Fruit fly (Drosophila melanogaster): Measurements from ENCODE around the gene myd.
A peak's percentile ranks its signal among the peaks of the same experiment; 100 is the strongest.

Gene myd

dm6 chr3R:19165620-19166055 lies 14.8 kb upstream of the myd start (continued):
- TF ChIP-seq Hr4 (GFP tag; optimal IDR thresholded peaks at IDR 0.05) (no peak), fd85E (GFP tag; optimal IDR thresholded peaks at IDR 0.05) (peak; percentile 20), Lpt (GFP tag; optimal IDR thresholded peaks at IDR 0.05) (peak; percentile 29), CG15336 (GFP tag; IDR thresholded peaks at IDR 0.05) (peak; percentile 61; the same call in 1 of the 2 replicates), Eip75B (GFP tag; optimal IDR thresholded peaks at IDR 0.05) (no peak), CG32006 (GFP tag; optimal IDR thresholded peaks at IDR 0.05) (no peak), esn (GFP tag; optimal IDR thresholded peaks at IDR 0.05) (no peak), pdm3 (GFP tag; optimal IDR thresholded peaks at IDR 0.05) (no peak), CG10669 (GFP tag; optimal IDR thresholded peaks at IDR 0.05) (no peak), Ets96B (tag; optimal IDR thresholded peaks at IDR 0.05) (peak; percentile 25), CG1621 (tag; optimal IDR thresholded peaks at IDR 0.05) (no peak), Eip93F (GFP tag; optimal IDR thresholded peaks at IDR 0.05) (peak; percentile 11)

dm6 chr3R:19166077-19166778 lies 14.2 kb upstream of the myd start:
- TF ChIP-seq CG34406 (GFP tag; optimal IDR thresholded peaks at IDR 0.05): no peak
- TF ChIP-seq CG1621 (tag; optimal IDR thresholded peaks at IDR 0.05): no peak
- TF ChIP-seq fd85E (GFP tag; optimal IDR thresholded peaks at IDR 0.05): no peak
- TF ChIP-seq eg (GFP tag; IDR thresholded peaks at IDR 0.05): no peak
- TF ChIP-seq topi (GFP tag; optimal IDR thresholded peaks at IDR 0.05): no peak
- no peak for TF ChIP-seq CG3919 (GFP tag; optimal IDR thresholded peaks at IDR 0.05)
- TF ChIP-seq CG15336 (GFP tag; IDR thresholded peaks at IDR 0.05): no peak
- no peak for TF ChIP-seq CG9139 (GFP tag; optimal IDR thresholded peaks at IDR 0.05)
- no peak for TF ChIP-seq CG10631 (GFP tag; optimal IDR thresholded peaks at IDR 0.05)
- no peak for TF ChIP-seq Hr4 (GFP tag; optimal IDR thresholded peaks at IDR 0.05)
- TF ChIP-seq ss (GFP tag; optimal IDR thresholded peaks at IDR 0.05): no peak
- TF ChIP-seq achi (GFP tag; optimal IDR thresholded peaks at IDR 0.05): no peak
- peak; percentile 73 for TF ChIP-seq Eip78C (GFP tag)
- no peak for TF ChIP-seq CG3032 (tag; optimal IDR thresholded peaks at IDR 0.05)
- TF ChIP-seq net (GFP tag; optimal IDR thresholded peaks at IDR 0.05): no peak
- no peak for TF ChIP-seq salr (GFP tag; optimal IDR thresholded peaks at IDR 0.05)
- peak; percentile 4 for TF ChIP-seq Sox102F (GFP tag; optimal IDR thresholded peaks at IDR 0.05)
- TF ChIP-seq pdm3 (GFP tag; optimal IDR thresholded peaks at IDR 0.05): peak; percentile 35
- no peak for TF ChIP-seq CG4318 (GFP tag; optimal IDR thresholded peaks at IDR 0.05)
- TF ChIP-seq Hr39 (GFP tag; optimal IDR thresholded peaks at IDR 0.05): peak; percentile 5
- no peak for TF ChIP-seq CG11294 (GFP tag; IDR thresholded peaks at IDR 0.05)
- no peak for TF ChIP-seq dac (GFP tag; optimal IDR thresholded peaks at IDR 0.05)
- TF ChIP-seq Hr38 (GFP tag; optimal IDR thresholded peaks at IDR 0.05): no peak
- TF ChIP-seq fd59A (GFP tag; optimal IDR thresholded peaks at IDR 0.05): no peak
- no peak for TF ChIP-seq CG7368 (GFP tag; optimal IDR thresholded peaks at IDR 0.05)
- TF ChIP-seq esn (GFP tag; optimal IDR thresholded peaks at IDR 0.05): no peak
- TF ChIP-seq Sox14 (GFP tag; optimal IDR thresholded peaks at IDR 0.05): no peak
- peak; percentile 33 for TF ChIP-seq fkh (GFP tag; optimal IDR thresholded peaks at IDR 0.05)
- TF ChIP-seq cyc (GFP tag; optimal IDR thresholded peaks at IDR 0.05): no peak
- TF ChIP-seq Ets21C (GFP tag; optimal IDR thresholded peaks at IDR 0.05): no peak
- no peak for TF ChIP-seq CG32006 (GFP tag; optimal IDR thresholded peaks at IDR 0.05)
- TF ChIP-seq lz (GFP tag; optimal IDR thresholded peaks at IDR 0.05): no peak
- TF ChIP-seq CG11902 (GFP tag; optimal IDR thresholded peaks at IDR 0.05): no peak
- TF ChIP-seq CG6276 (GFP tag; optimal IDR thresholded peaks at IDR 0.05): no peak
- no peak for TF ChIP-seq CG6163 (GFP tag; IDR thresholded peaks at IDR 0.05)
- TF ChIP-seq Ets96B (tag; optimal IDR thresholded peaks at IDR 0.05): no peak
- no peak for TF ChIP-seq CG8632 (GFP tag; optimal IDR thresholded peaks at IDR 0.05)
- TF ChIP-seq Smox (GFP tag; optimal IDR thresholded peaks at IDR 0.05): peak; percentile 9
- TF ChIP-seq CG6808 (GFP tag; optimal IDR thresholded peaks at IDR 0.05): no peak
- no peak for TF ChIP-seq CG6792 (GFP tag; optimal IDR thresholded peaks at IDR 0.05)
- no peak for TF ChIP-seq Sox15 (GFP tag; optimal IDR thresholded peaks at IDR 0.05)
- no peak for TF ChIP-seq CG8319 (GFP tag; optimal IDR thresholded peaks at IDR 0.05)
- no peak for TF ChIP-seq Eip75B (GFP tag; optimal IDR thresholded peaks at IDR 0.05)
- TF ChIP-seq acj6 (GFP tag; optimal IDR thresholded peaks at IDR 0.05): no peak
- TF ChIP-seq OdsH (GFP tag; optimal IDR thresholded peaks at IDR 0.05): no peak
- TF ChIP-seq CG16779 (tag; optimal IDR thresholded peaks at IDR 0.05): no peak
